Worm (Caenorhabditis elegans): ENCODE data around the gene C17H12.37.

The C17H12.37 gene

DNA sequence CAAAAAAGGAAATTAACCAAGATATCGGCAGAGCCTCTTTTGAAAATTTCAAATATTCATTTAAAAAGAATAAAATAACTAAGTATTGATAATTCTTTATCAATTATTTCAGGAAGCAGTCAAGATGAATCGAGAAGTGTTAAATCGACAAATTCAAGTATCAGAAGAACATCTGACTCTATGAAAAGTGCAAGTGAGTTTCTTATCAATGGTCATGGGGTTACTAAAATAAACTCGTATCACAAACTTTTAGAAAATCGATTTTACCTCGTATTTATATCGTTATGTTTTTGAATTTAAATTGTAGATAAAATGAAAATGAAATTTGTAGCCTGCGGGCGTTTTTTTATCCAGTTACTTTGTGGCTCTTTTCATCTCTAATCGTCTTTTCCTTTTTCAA is 33.4 kb upstream of the C17H12.37 start:
- TF ChIP-seq nfya-1 (tag; optimal IDR thresholded peaks at IDR 0.05) (no peak), fkh-6 (tag; optimal IDR thresholded peaks at IDR 0.05) (no peak), unc-3 (GFP tag; conservative IDR thresholded peaks at IDR 0.05) (no peak), unc-3 (tag; optimal IDR thresholded peaks at IDR 0.05) (no peak), hlh-30 (tag; optimal IDR thresholded peaks at IDR 0.05; ENCODE audit: insufficient read depth) (no peak), gmeb-2 (tag; optimal IDR thresholded peaks at IDR 0.05) (no peak)

DNA sequence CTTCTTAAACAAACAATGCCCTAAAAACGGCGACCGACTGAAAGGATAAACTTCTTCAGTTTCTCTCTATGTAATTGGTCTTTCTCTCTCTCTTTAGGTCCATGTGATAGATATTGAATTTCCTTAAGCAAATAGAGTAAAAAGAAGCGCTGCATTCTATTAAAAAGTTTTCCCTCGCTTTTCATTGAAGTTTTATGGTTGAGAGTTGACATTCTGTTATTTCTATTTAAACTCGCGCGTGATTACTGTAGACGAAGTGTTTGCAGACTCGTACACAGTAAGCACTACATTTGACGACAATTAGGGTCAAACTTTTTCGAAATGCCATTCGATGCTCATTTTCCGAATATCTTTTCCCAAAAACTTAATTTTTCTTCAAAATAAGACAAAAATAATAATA is 27.8 kb upstream of the C17H12.37 start:
- TF ChIP-seq unc-86 (tag; optimal IDR thresholded peaks at IDR 0.05) (no peak), elt-4 (tag; optimal IDR thresholded peaks at IDR 0.05) (no peak), ama-1 (optimal IDR thresholded peaks at IDR 0.05) (no peak), K09A11.1 (tag; optimal IDR thresholded peaks at IDR 0.05; ENCODE audit: insufficient read depth) (no peak), pha-2 (tag; optimal IDR thresholded peaks at IDR 0.05) (no peak), fax-1 (tag; optimal IDR thresholded peaks at IDR 0.05) (no peak), tbx-7 (tag; optimal IDR thresholded peaks at IDR 0.05) (no peak)

ce11 chrIV:6785151-6785550 is 19.8 kb upstream of the C17H12.37 start, which contains the start of gene dyci-1:
TSS of gene dyci-1 (minus strand) at chrIV:6785272.
- TF ChIP-seq ceh-31 (tag; optimal IDR thresholded peaks at IDR 0.05) (peak; percentile 1), ceh-22 (tag; optimal IDR thresholded peaks at IDR 0.05) (peak; percentile 2), ceh-6 (GFP tag; optimal IDR thresholded peaks at IDR 0.05) (no peak), ceh-18 (tag; optimal IDR thresholded peaks at IDR 0.05) (peak; percentile 32), zip-5 (tag; optimal IDR thresholded peaks at IDR 0.05) (no peak), sox-2 (GFP tag; IDR thresholded peaks at IDR 0.05) (no peak), nhr-232 (tag; optimal IDR thresholded peaks at IDR 0.05) (no peak), tbx-2 (tag; optimal IDR thresholded peaks at IDR 0.05) (peak; percentile 47), gmeb-2 (tag; optimal IDR thresholded peaks at IDR 0.05) (no peak)

DNA sequence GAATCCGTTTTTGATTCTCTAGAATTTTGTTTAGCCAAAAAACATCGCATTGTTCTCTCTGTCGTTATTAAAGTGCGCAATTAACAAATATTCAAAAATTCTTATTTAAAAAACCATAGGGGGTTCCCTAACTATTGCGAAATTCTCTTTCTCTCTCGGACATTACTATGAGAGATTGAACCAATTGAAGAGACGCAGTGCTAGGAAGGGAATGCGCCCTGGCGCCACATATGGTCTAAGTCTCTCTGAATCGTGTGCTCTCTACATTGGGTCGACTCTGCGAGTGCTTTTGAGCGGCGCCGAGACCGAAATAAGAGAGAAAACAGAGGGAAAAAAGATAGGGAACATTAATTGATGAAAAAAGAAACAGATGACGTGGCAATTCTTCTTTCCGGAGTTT is 19.0 kb upstream of the C17H12.37 start:
- peak; percentile 34 for TF ChIP-seq nfya-1 (tag; optimal IDR thresholded peaks at IDR 0.05)
- TF ChIP-seq unc-55 (GFP tag; optimal IDR thresholded peaks at IDR 0.05) = peak; percentile 20
- no peak for TF ChIP-seq ceh-14 (tag; optimal IDR thresholded peaks at IDR 0.05)
- TF ChIP-seq ceh-48 (tag; optimal IDR thresholded peaks at IDR 0.05) = no peak
- TF ChIP-seq unc-42 (tag; optimal IDR thresholded peaks at IDR 0.05) = peak; percentile 31

DNA sequence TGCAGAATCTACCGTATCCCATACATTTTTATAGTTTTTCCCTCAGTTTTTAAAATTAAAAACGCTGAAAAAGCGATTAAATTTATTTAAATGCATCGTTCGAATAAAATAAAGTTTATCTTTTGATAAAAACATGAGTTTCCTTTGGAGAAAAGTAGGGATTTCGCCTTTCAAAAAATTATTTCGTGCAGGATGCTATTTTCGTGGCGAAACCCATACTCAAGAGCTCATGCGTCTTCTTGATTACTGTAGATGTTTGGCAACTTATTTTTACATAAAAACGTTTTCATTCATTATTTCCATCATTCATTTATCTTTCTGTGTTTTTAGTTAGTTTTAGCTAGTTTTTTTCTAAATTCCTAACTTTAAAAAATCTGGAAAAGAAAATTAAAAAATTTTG is 15.0 kb upstream of the C17H12.37 start:
- TF ChIP-seq ceh-14 (tag; optimal IDR thresholded peaks at IDR 0.05) (no peak), unc-86 (tag; optimal IDR thresholded peaks at IDR 0.05) (no peak)

DNA sequence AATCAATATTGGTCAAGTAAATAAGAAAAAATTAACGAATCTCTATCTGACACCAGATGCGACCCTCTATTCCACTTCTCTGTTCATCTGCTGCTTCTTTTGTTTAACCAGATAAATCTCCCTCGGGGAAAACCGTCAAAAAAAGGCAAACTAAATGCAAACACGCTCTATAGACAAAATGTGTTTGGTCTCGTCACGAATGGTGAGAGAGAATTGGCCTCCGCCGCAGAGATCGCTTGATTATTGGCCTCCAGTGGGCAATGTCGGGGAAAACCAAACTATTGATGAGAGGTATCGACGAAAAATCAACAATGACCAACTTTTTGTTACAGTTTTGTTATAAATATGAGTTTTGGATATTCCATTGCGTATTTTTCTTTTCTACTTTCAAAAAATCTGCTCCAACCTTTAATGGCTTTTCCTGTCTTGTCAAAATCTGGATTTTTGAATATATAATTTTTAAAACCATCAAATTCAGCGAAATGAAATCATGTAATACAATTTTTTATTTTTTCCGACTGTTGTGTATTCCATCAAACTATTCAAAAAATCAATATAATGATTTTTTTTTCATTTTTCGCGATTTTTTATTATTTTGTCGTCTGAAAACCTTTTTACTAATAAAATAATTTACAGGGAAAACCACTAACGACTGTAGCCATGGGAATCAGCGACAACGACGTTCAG is 14.3 kb upstream of the C17H12.37 start, which contains the start of the genes C17H12.2 and vha-8:
TSS of gene C17H12.2 (minus strand) at position 51 of the 687 bp plus-strand sequence.
TSS of gene vha-8 (plus strand) at position 637 of the 687 bp plus-strand sequence.
- TF ChIP-seq tbx-2 (tag; optimal IDR thresholded peaks at IDR 0.05) (peak; percentile 87), ceh-24 (tag; optimal IDR thresholded peaks at IDR 0.05) (no peak), Y22D7AL.16 (tag; optimal IDR thresholded peaks at IDR 0.05) (no peak), pha-2 (tag; optimal IDR thresholded peaks at IDR 0.05) (no peak), nhr-232 (tag; optimal IDR thresholded peaks at IDR 0.05) (no peak), C08G9.2 (tag; optimal IDR thresholded peaks at IDR 0.05) (peak; percentile 32), unc-86 (tag; optimal IDR thresholded peaks at IDR 0.05) (no peak), C38D4.7 (GFP tag; optimal IDR thresholded peaks at IDR 0.05) (no peak), pqm-1 (tag; optimal IDR thresholded peaks at IDR 0.05) (peak; percentile 30), ztf-16 (tag; optimal IDR thresholded peaks at IDR 0.05) (peak; percentile 45), ceh-45 (GFP tag; IDR thresholded peaks at IDR 0.05) (no peak), mec-3 (tag; optimal IDR thresholded peaks at IDR 0.05; ENCODE audit: borderline replicate concordance) (no peak), syd-9 (tag; optimal IDR thresholded peaks at IDR 0.05) (no peak), madf-2 (tag; optimal IDR thresholded peaks at IDR 0.05) (peak; percentile 30), rnt-1 (tag; optimal IDR thresholded peaks at IDR 0.05) (peak; percentile 75), lim-6 (tag; optimal IDR thresholded peaks at IDR 0.05) (peak; percentile 18), nfya-1 (tag; optimal IDR thresholded peaks at IDR 0.05) (peak; percentile 96), sdc-2 (tag; optimal IDR thresholded peaks at IDR 0.05) (no peak), pat-9 (tag; optimal IDR thresholded peaks at IDR 0.05) (no peak), ahr-1 (tag; optimal IDR thresholded peaks at IDR 0.05) (no peak), gmeb-2 (tag; optimal IDR thresholded peaks at IDR 0.05) (no peak), ceh-19 (GFP tag; optimal IDR thresholded peaks at IDR 0.05) (no peak), dmd-4 (tag; optimal IDR thresholded peaks at IDR 0.05; ENCODE audit: borderline replicate concordance) (no peak), hlh-8 (tag; optimal IDR thresholded peaks at IDR 0.05) (no peak)

Measured in whole organism, late embryonic.